Worm (Caenorhabditis elegans) whole organism, L2 larva: ENCODE measurements around the gene Y57G11C.36.

Source experiments
- C34F6.9 ChIP-seq: fragments of 150-350 bp; optimal IDR thresholded peaks from 2 replicates; lab custom pipeline; 2014; ENCODE audit warnings: missing biosample characterization, missing genetic modification characterization
- F13H6.1 ChIP-seq: sonication (generic microtip); optimal IDR thresholded peaks from 2 replicates; lab custom pipeline; 2016; ENCODE audit warnings: missing genetic modification characterization, missing compliant biosample characterization
- R02D3.7 ChIP-seq: fragments of 150-350 bp; optimal IDR thresholded peaks from 2 replicates; lab custom pipeline; 2014; ENCODE audit warnings: missing biosample characterization, missing genetic modification characterization
- Y55F3AM.14 ChIP-seq: fragments of 200-800 bp; sonication (Bioruptor generic); optimal IDR thresholded peaks from 2 replicates; lab custom pipeline; 2018; ENCODE audit warnings: mild to moderate bottlenecking, missing genetic modification characterization, missing compliant biosample characterization
- ZK546.5 ChIP-seq: sonication (generic microtip); optimal IDR thresholded peaks from 2 replicates; lab custom pipeline; 2017; ENCODE audit warnings: missing biosample characterization, missing genetic modification characterization
- aly-2 ChIP-seq: fragments of 150-350 bp; optimal IDR thresholded peaks from 2 replicates; lab custom pipeline; 2014; ENCODE audit warnings: missing biosample characterization, missing genetic modification characterization
- ama-1 ChIP-seq: fragments of 150-350 bp; optimal IDR thresholded peaks from 2 replicates; lab custom pipeline; 2018; ENCODE audit warnings: inconsistent platforms
- blmp-1 ChIP-seq: sonication (generic microtip); optimal IDR thresholded peaks from 2 replicates; lab custom pipeline; 2017; ENCODE audit warnings: missing genetic modification characterization, mild to moderate bottlenecking, missing compliant biosample characterization, antibody characterized with exemption, moderate library complexity; ENCODE audit not compliant: insufficient read depth
- ceh-16 ChIP-seq: fragments of 150-350 bp; optimal IDR thresholded peaks from 2 replicates; lab custom pipeline; 2014; ENCODE audit warnings: missing biosample characterization, missing genetic modification characterization
- crh-2 ChIP-seq: sonication (generic microtip); optimal IDR thresholded peaks from 2 replicates; lab custom pipeline; 2017; ENCODE audit warnings: missing biosample characterization, missing genetic modification characterization
- dmd-4 ChIP-seq: sonication (generic microtip); optimal IDR thresholded peaks from 2 replicates; lab custom pipeline; 2017; ENCODE audit warnings: missing biosample characterization, missing genetic modification characterization
- egl-27 ChIP-seq: sonication (generic microtip); optimal IDR thresholded peaks from 3 replicates; lab custom pipeline; 2017; ENCODE audit warnings: missing biosample characterization, missing genetic modification reagents, missing genetic modification characterization
- elt-1 ChIP-seq: fragments of 150-350 bp; optimal IDR thresholded peaks from 2 replicates; lab custom pipeline; 2014; ENCODE audit warnings: missing biosample characterization, missing genetic modification characterization
- elt-3 ChIP-seq: sonication (generic microtip); optimal IDR thresholded peaks from 2 replicates; lab custom pipeline; 2017; ENCODE audit warnings: missing biosample characterization, missing genetic modification characterization
- fos-1 ChIP-seq: fragments of 150-350 bp; optimal IDR thresholded peaks from 2 replicates; lab custom pipeline; 2014; ENCODE audit warnings: missing biosample characterization, missing genetic modification characterization
- gmeb-1 ChIP-seq: fragments of 150-350 bp; optimal IDR thresholded peaks from 2 replicates; lab custom pipeline; 2014; ENCODE audit warnings: missing biosample characterization, missing genetic modification characterization
- lin-11 ChIP-seq: fragments of 150-350 bp; sonication (generic microtip); optimal IDR thresholded peaks from 2 replicates; lab custom pipeline; 2014; ENCODE audit warnings: missing biosample characterization, missing genetic modification characterization, inconsistent platforms, mixed read lengths
- lin-13 ChIP-seq: fragments of 150-350 bp; optimal IDR thresholded peaks from 2 replicates; lab custom pipeline; 2014; ENCODE audit warnings: missing biosample characterization, missing genetic modification reagents, missing genetic modification characterization
- mbf-1 ChIP-seq: sonication (generic microtip); optimal IDR thresholded peaks from 2 replicates; lab custom pipeline; 2017; ENCODE audit warnings: missing biosample characterization, missing genetic modification characterization
- mdl-1 ChIP-seq, 2 experiments: fragments of 150-350 bp in 1 of 2; sonication (generic microtip) in 1 of 2; optimal IDR thresholded peaks; 2 replicates each; lab custom pipeline; 2017; ENCODE audit warnings: missing biosample characterization in 2 of 2, missing genetic modification characterization in 2 of 2
- nhr-10 ChIP-seq: sonication (generic microtip); optimal IDR thresholded peaks from 2 replicates; lab custom pipeline; 2017; ENCODE audit warnings: missing biosample characterization, missing genetic modification characterization
- nhr-11 ChIP-seq: fragments of 150-350 bp; optimal IDR thresholded peaks from 2 replicates; lab custom pipeline; 2014; ENCODE audit warnings: missing biosample characterization, missing genetic modification characterization
- nhr-12 ChIP-seq: fragments of 150-350 bp; optimal IDR thresholded peaks from 2 replicates; lab custom pipeline; 2014; ENCODE audit warnings: missing biosample characterization, missing genetic modification characterization
- nhr-129 ChIP-seq: fragments of 150-350 bp; optimal IDR thresholded peaks from 2 replicates; lab custom pipeline; 2014; ENCODE audit warnings: missing biosample characterization, missing genetic modification characterization
- nhr-21 ChIP-seq: fragments of 150-350 bp; optimal IDR thresholded peaks from 2 replicates; lab custom pipeline; 2014; ENCODE audit warnings: missing biosample characterization, missing genetic modification characterization
- nhr-23 ChIP-seq: fragments of 150-350 bp; optimal IDR thresholded peaks from 2 replicates; lab custom pipeline; 2014; ENCODE audit warnings: missing biosample characterization, missing genetic modification reagents, missing genetic modification characterization
- nhr-237 ChIP-seq: fragments of 150-350 bp; optimal IDR thresholded peaks from 2 replicates; lab custom pipeline; 2014; ENCODE audit warnings: missing biosample characterization, missing genetic modification characterization
- nhr-25 ChIP-seq: fragments of 150-350 bp; sonication (generic microtip); optimal IDR thresholded peaks from 3 replicates; lab custom pipeline; 2014; ENCODE audit warnings: missing biosample characterization, missing genetic modification characterization
- nhr-77 ChIP-seq: fragments of 150-350 bp; optimal IDR thresholded peaks from 2 replicates; lab custom pipeline; 2014; ENCODE audit warnings: missing biosample characterization, missing genetic modification characterization
- sem-4 ChIP-seq: fragments of 150-350 bp; optimal IDR thresholded peaks from 2 replicates; lab custom pipeline; 2014; ENCODE audit warnings: missing biosample characterization, missing genetic modification reagents, missing genetic modification characterization
- skn-1 ChIP-seq: sonication (generic microtip); optimal IDR thresholded peaks from 2 replicates; lab custom pipeline; 2017; ENCODE audit warnings: missing biosample characterization, missing genetic modification characterization
- sma-3 ChIP-seq: sonication (generic microtip); optimal IDR thresholded peaks from 2 replicates; lab custom pipeline; 2016; ENCODE audit warnings: missing genetic modification reagents, missing genetic modification characterization, missing compliant biosample characterization
- sma-9 ChIP-seq, 2 experiments: fragments of 150-350 bp in 1 of 2; sonication (generic microtip) in 1 of 2; optimal IDR thresholded peaks; 2 replicates each; lab custom pipeline; 2014 to 2016; ENCODE audit warnings: missing genetic modification characterization in 2 of 2, mild to moderate bottlenecking in 1 of 2, missing biosample characterization in 1 of 2, missing compliant biosample characterization in 1 of 2, missing genetic modification reagents in 1 of 2, moderate library complexity in 1 of 2
- snpc-4 ChIP-seq: fragments of 150-350 bp; optimal IDR thresholded peaks from 2 replicates; lab custom pipeline; 2014; ENCODE audit warnings: missing biosample characterization, missing genetic modification characterization
- unc-39 ChIP-seq: fragments of 150-350 bp; optimal IDR thresholded peaks from 2 replicates; lab custom pipeline; 2014; ENCODE audit warnings: missing biosample characterization, missing genetic modification characterization
- unc-55 ChIP-seq: fragments of 150-350 bp; sonication (generic microtip); optimal IDR thresholded peaks from 3 replicates; lab custom pipeline; 2014; ENCODE audit warnings: missing biosample characterization, missing genetic modification reagents, missing genetic modification characterization
- unc-62 ChIP-seq: fragments of 150-350 bp; optimal IDR thresholded peaks from 2 replicates; lab custom pipeline; 2014; ENCODE audit warnings: missing biosample characterization, missing genetic modification reagents, missing genetic modification characterization
- zag-1 ChIP-seq: fragments of 150-350 bp; optimal IDR thresholded peaks from 2 replicates; lab custom pipeline; 2014; ENCODE audit warnings: missing biosample characterization, missing genetic modification characterization
- ztf-1 ChIP-seq: fragments of 200-800 bp; sonication (Bioruptor generic); conservative IDR thresholded peaks from 2 replicates; pipeline ENCODE4 v1.3.6; 2022; ENCODE audit warnings: missing genetic modification characterization, missing compliant biosample characterization
- ztf-11 ChIP-seq: sonication (generic microtip); optimal IDR thresholded peaks from 2 replicates; lab custom pipeline; 2017; ENCODE audit warnings: missing biosample characterization, missing genetic modification characterization

Y57G11C.36 gene

ce11 chrIV:14802316-14802715, 28.7 kb upstream of the Y57G11C.36 start, which contains the start of gene Y57G11C.1142:
TSS of gene Y57G11C.1142 (plus strand) at chrIV:14802616.
- no peak for TF ChIP-seq dmd-4 (tag; lab: Kevin White, UChicago)

- TF ChIP-seq snpc-4 (tag; lab: Kevin White, UChicago) (no peak), nhr-21 (no peak), ZK546.5 (no peak), sma-3 (GFP tag; lab: Kevin White, UChicago) (no peak), ama-1 (lab: Kevin White, UChicago) (no peak), dmd-4 (tag; lab: Kevin White, UChicago) (no peak), ztf-1 (GFP tag; lab: Robert Waterston, UW) (no peak), ceh-16 (tag; lab: Kevin White, UChicago) (no peak), egl-27 (no peak), blmp-1 (tag; lab: Kevin White, UChicago) (no peak), nhr-237 (tag; lab: Kevin White, UChicago) (no peak), fos-1 (no peak), Y55F3AM.14 (no peak)
Observed at ce11 chrIV:14800931-14801330, 27.4 kb upstream of the Y57G11C.36 start.

DNA sequence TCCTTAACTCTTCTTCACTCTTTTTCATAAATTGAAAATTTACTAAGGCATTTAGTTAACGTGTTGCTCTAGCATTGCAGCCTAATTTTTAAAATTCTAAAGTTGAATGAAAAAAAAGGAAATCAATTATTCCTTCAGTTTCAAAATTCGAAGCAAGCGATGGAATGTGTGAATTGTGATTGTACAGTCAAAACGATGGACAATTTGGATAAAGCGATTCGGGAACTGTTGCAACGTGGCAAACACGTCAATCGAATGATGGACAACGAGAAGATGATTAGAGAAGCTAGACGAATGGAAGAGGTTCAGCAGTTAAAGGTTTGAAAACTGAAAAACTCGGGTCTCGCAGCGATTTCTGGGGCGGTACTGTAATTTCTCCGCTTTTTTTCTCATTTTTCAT, 25.6 kb upstream of the Y57G11C.36 start, which contains the start of gene Y57G11C.14:
TSS of gene Y57G11C.14 (plus strand) at position 126 of the 400 bp plus-strand sequence.
- TF ChIP-seq unc-62 (GFP tag; lab: Kevin White, UChicago) (no peak), ztf-1 (GFP tag; lab: Robert Waterston, UW) (no peak), dmd-4 (tag; lab: Kevin White, UChicago) (no peak), mdl-1 (tag; optimal IDR thresholded peaks at IDR 0.05; lab: Kevin White, UChicago) (no peak), ztf-11 (tag; lab: Kevin White, UChicago) (no peak), crh-2 (tag; lab: Kevin White, UChicago) (no peak), skn-1 (tag; lab: Kevin White, UChicago) (no peak), aly-2 (tag; lab: Kevin White, UChicago) (no peak), sem-4 (no peak), lin-13 (GFP tag; lab: Kevin White, UChicago) (no peak), C34F6.9 (tag; lab: Kevin White, UChicago) (no peak), elt-3 (no peak), snpc-4 (tag; lab: Kevin White, UChicago) (no peak), lin-11 (tag; lab: Kevin White, UChicago) (no peak)

DNA sequence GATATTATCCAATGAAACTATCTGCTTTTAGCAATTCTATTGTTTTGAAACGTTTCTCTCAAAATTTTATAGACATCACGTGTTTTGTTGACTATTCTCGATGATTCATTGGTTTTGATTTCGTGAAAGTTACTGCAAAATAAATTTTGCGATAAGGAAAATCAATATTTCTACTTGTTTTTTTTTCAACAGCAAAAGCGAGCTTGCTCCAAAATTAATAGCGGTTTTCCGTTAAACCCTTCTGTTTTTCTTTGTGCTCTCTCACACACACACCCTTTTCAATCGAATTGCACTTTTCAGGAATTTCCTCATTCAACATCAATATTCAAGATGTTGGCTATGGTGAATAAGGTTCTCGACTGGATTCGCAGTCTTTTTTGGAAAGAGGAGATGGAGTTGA, 24.3 kb upstream of the Y57G11C.36 start, which contains the start of gene arl-8:
TSS of gene arl-8 (plus strand) at position 301 of the 400 bp plus-strand sequence.
- TF ChIP-seq ama-1 (lab: Kevin White, UChicago) = peak; percentile 17
- TF ChIP-seq nhr-77 (tag; lab: Kevin White, UChicago) = no peak

- TF ChIP-seq R02D3.7 (tag; lab: Kevin White, UChicago) = peak; percentile 10
- no peak for TF ChIP-seq unc-62 (GFP tag; lab: Kevin White, UChicago)
- TF ChIP-seq zag-1 (tag; lab: Kevin White, UChicago) = no peak
- TF ChIP-seq elt-1 (tag; lab: Kevin White, UChicago) = no peak
- TF ChIP-seq mdl-1 (tag; optimal IDR thresholded peaks at IDR 0.05; lab: Kevin White, UChicago) = no peak
- no peak for TF ChIP-seq nhr-23 (tag; lab: Kevin White, UChicago)
- no peak for TF ChIP-seq crh-2 (tag; lab: Kevin White, UChicago)
- TF ChIP-seq nhr-12 (tag; lab: Kevin White, UChicago) = no peak
- no peak for TF ChIP-seq unc-39 (tag; lab: Kevin White, UChicago)
- peak; percentile 22 for TF ChIP-seq nhr-129 (tag; lab: Kevin White, UChicago)
- no peak for TF ChIP-seq nhr-77 (tag; lab: Kevin White, UChicago)
- TF ChIP-seq C34F6.9 (tag; lab: Kevin White, UChicago) = peak; percentile 22
- no peak for TF ChIP-seq nhr-25 (tag; lab: Kevin White, UChicago)
- TF ChIP-seq sem-4 = no peak
- no peak for TF ChIP-seq nhr-11 (tag; lab: Kevin White, UChicago)
- no peak for TF ChIP-seq gmeb-1
- TF ChIP-seq sma-3 (GFP tag; lab: Kevin White, UChicago) = no peak
- no peak for TF ChIP-seq mbf-1
- no peak for TF ChIP-seq elt-3
- no peak for TF ChIP-seq fos-1
- TF ChIP-seq lin-11 (tag; lab: Kevin White, UChicago) = peak; percentile 3
- TF ChIP-seq ztf-11 (tag; lab: Kevin White, UChicago) = no peak
- no peak for TF ChIP-seq ama-1 (lab: Kevin White, UChicago)
- TF ChIP-seq unc-55 (GFP tag; lab: Kevin White, UChicago) = peak; percentile 55
- TF ChIP-seq nhr-237 (tag; lab: Kevin White, UChicago) = no peak
- TF ChIP-seq sma-9 (GFP tag; optimal IDR thresholded peaks at IDR 0.05; lab: Kevin White, UChicago) = no peak
- no peak for TF ChIP-seq sma-9 (tag; optimal IDR thresholded peaks at IDR 0.05; lab: Kevin White, UChicago)
- no peak for TF ChIP-seq nhr-10 (tag; lab: Kevin White, UChicago)
- no peak for TF ChIP-seq F13H6.1
- no peak for TF ChIP-seq aly-2 (tag; lab: Kevin White, UChicago)
- no peak for TF ChIP-seq lin-13 (GFP tag; lab: Kevin White, UChicago)
- no peak for TF ChIP-seq snpc-4 (tag; lab: Kevin White, UChicago)
Observed at ce11 chrIV:14797354-14797753, 23.8 kb upstream of the Y57G11C.36 start, which contains the start of the genes Y57G11C.1147 and nuo-3. TSS of gene Y57G11C.1147 (minus strand) at chrIV:14797514. TSS of gene nuo-3 (minus strand) at chrIV:14797544.
